Worm (Caenorhabditis elegans) whole organism, young adult: Measurements from ENCODE around the gene ugt-29.
A peak's percentile ranks its signal among the peaks of the same experiment; 100 is the strongest.

ENCODE experiments used
- C06A6.2 ChIP-seq: fragments of 200-800 bp; sonication (Bioruptor generic); conservative IDR thresholded peaks from 2 replicates; pipeline ENCODE4 v1.3.6; 2022; ENCODE audit warnings: missing genetic modification characterization, missing compliant biosample characterization
- F22D6.2 ChIP-seq: sonication (generic microtip); optimal IDR thresholded peaks from 2 replicates; lab custom pipeline; 2016; ENCODE audit warnings: mild to moderate bottlenecking, missing genetic modification characterization, missing compliant biosample characterization
- F33H1.4 ChIP-seq: fragments of 200-800 bp; sonication (Bioruptor generic); IDR thresholded peaks from 2 replicates; pipeline ENCODE4 v1.3.6; 2022; ENCODE audit warnings: missing genetic modification reagents, missing genetic modification characterization, missing compliant biosample characterization
- F49E8.2 ChIP-seq: sonication (generic microtip); optimal IDR thresholded peaks from 3 replicates; lab custom pipeline; 2017; ENCODE audit warnings: missing genetic modification characterization, mild to moderate bottlenecking, missing compliant biosample characterization, antibody characterized with exemption, moderate library complexity; ENCODE audit not compliant: insufficient read depth
- F57A8.1 ChIP-seq: fragments of 200-800 bp; sonication (Bioruptor generic); optimal IDR thresholded peaks from 2 replicates; lab custom pipeline; 2018; ENCODE audit warnings: mild to moderate bottlenecking, missing genetic modification characterization, moderate library complexity, missing compliant biosample characterization
- K11D2.4 ChIP-seq: fragments of 200-800 bp; sonication (Bioruptor generic); IDR thresholded peaks from 2 replicates; pipeline ENCODE4 v1.3.6; 2022; ENCODE audit warnings: missing genetic modification reagents, missing genetic modification characterization, missing compliant biosample characterization
- T07F8.4 ChIP-seq: sonication (generic microtip); optimal IDR thresholded peaks from 2 replicates; lab custom pipeline; 2016; ENCODE audit warnings: mild to moderate bottlenecking, missing genetic modification characterization, moderate library complexity, missing compliant biosample characterization
- Y53F4B.3 ChIP-seq: fragments of 200-800 bp; sonication (Bioruptor generic); IDR thresholded peaks from 2 replicates; pipeline ENCODE4 v1.3.6; 2022; ENCODE audit warnings: missing genetic modification reagents, missing genetic modification characterization, missing compliant biosample characterization
- Y53G8AR.9 ChIP-seq: fragments of 200-800 bp; sonication (Bioruptor generic); conservative IDR thresholded peaks from 2 replicates; pipeline ENCODE4 v1.3.6; 2022; ENCODE audit warnings: missing genetic modification reagents, missing genetic modification characterization, missing compliant biosample characterization
- Y95B8A.8 ChIP-seq: fragments of 200-800 bp; sonication (Bioruptor generic); IDR thresholded peaks from 2 replicates; pipeline ENCODE4 v1.3.6; 2022; ENCODE audit warnings: missing genetic modification reagents, missing genetic modification characterization, missing compliant biosample characterization
- akir-1 ChIP-seq: fragments of 200-800 bp; sonication (Bioruptor generic); optimal IDR thresholded peaks from 2 replicates; lab custom pipeline; 2018; ENCODE audit warnings: mild to moderate bottlenecking, missing genetic modification characterization, moderate library complexity, missing compliant biosample characterization
- atf-7 ChIP-seq: sonication (generic microtip); optimal IDR thresholded peaks from 2 replicates; lab custom pipeline; 2017; ENCODE audit warnings: mild to moderate bottlenecking, missing genetic modification characterization, missing compliant biosample characterization
- attf-3 ChIP-seq: fragments of 200-800 bp; sonication (Bioruptor generic); conservative IDR thresholded peaks from 2 replicates; pipeline ENCODE4 v1.3.6; 2022; ENCODE audit warnings: missing genetic modification reagents, missing genetic modification characterization, missing compliant biosample characterization
- attf-6 ChIP-seq: fragments of 200-800 bp; sonication (Bioruptor generic); IDR thresholded peaks from 2 replicates; pipeline ENCODE4 v1.3.6; 2022; ENCODE audit warnings: missing genetic modification reagents, missing genetic modification characterization, missing compliant biosample characterization
- bed-2 ChIP-seq: fragments of 200-800 bp; sonication (Bioruptor generic); IDR thresholded peaks from 2 replicates; pipeline ENCODE4 v1.3.6; 2022; ENCODE audit warnings: missing genetic modification reagents, missing genetic modification characterization, missing compliant biosample characterization
- cebp-1 ChIP-seq, 2 experiments: fragments of 200-800 bp in 1 of 2; sonication (Bioruptor generic) in 1 of 2; sonication (generic microtip) in 1 of 2; IDR thresholded peaks in 1 of 2; optimal IDR thresholded peaks in 1 of 2; 2 replicates each; pipeline versions ENCODE4 v1.3.6 to Lab custom; 2017 to 2022; ENCODE audit warnings: missing compliant biosample characterization in 2 of 2, missing genetic modification characterization in 2 of 2, mild to moderate bottlenecking in 1 of 2, missing genetic modification reagents in 1 of 2, moderate library complexity in 1 of 2
- cebp-2 ChIP-seq: fragments of 200-800 bp; sonication (Bioruptor generic); IDR thresholded peaks from 2 replicates; pipeline ENCODE4 v1.3.6; 2022; ENCODE audit warnings: missing genetic modification characterization, missing compliant biosample characterization
- chd-7 ChIP-seq: sonication (generic microtip); optimal IDR thresholded peaks from 2 replicates; lab custom pipeline; 2016; ENCODE audit warnings: mild to moderate bottlenecking, missing genetic modification characterization, moderate library complexity, missing compliant biosample characterization
- dox-1 ChIP-seq: fragments of 200-800 bp; sonication (Bioruptor generic); IDR thresholded peaks from 2 replicates; pipeline ENCODE4 v1.3.6; 2022; ENCODE audit warnings: missing genetic modification reagents, missing genetic modification characterization, missing compliant biosample characterization
- efl-1 ChIP-seq: fragments of 150-350 bp; optimal IDR thresholded peaks from 2 replicates; lab custom pipeline; 2014; ENCODE audit warnings: missing biosample characterization, missing genetic modification reagents, missing genetic modification characterization
- egl-44 ChIP-seq: fragments of 200-800 bp; sonication (Bioruptor generic); IDR thresholded peaks from 2 replicates; pipeline ENCODE4 v1.3.6; 2022; ENCODE audit warnings: missing genetic modification reagents, missing genetic modification characterization, missing compliant biosample characterization
- egrh-3 ChIP-seq: fragments of 200-800 bp; sonication (Bioruptor generic); IDR thresholded peaks from 2 replicates; pipeline ENCODE4 v1.3.6; 2022; ENCODE audit warnings: missing genetic modification reagents, missing genetic modification characterization, missing compliant biosample characterization
- ekl-4 ChIP-seq: fragments of 200-800 bp; sonication (Bioruptor generic); IDR thresholded peaks from 2 replicates; pipeline ENCODE4 v1.3.6; 2022; ENCODE audit warnings: missing genetic modification reagents, missing genetic modification characterization, missing compliant biosample characterization
- gei-17 ChIP-seq: fragments of 200-800 bp; sonication (Bioruptor generic); optimal IDR thresholded peaks from 2 replicates; lab custom pipeline; 2018; ENCODE audit warnings: mild to moderate bottlenecking, missing genetic modification characterization, missing compliant biosample characterization
- hlh-26 ChIP-seq: fragments of 200-800 bp; sonication (Bioruptor generic); conservative IDR thresholded peaks from 2 replicates; pipeline ENCODE4 v1.3.6; 2022; ENCODE audit warnings: missing genetic modification reagents, missing genetic modification characterization, missing compliant biosample characterization
- hsf-1 ChIP-seq: fragments of 200-800 bp; sonication (Bioruptor generic); IDR thresholded peaks from 2 replicates; pipeline ENCODE4 v1.3.6; 2022; ENCODE audit warnings: missing genetic modification reagents, missing genetic modification characterization, missing compliant biosample characterization
- lag-1 ChIP-seq: fragments of 200-800 bp; sonication (Bioruptor generic); IDR thresholded peaks from 2 replicates; pipeline ENCODE4 v1.3.6; 2022; ENCODE audit warnings: missing genetic modification reagents, missing genetic modification characterization, missing compliant biosample characterization
- lin-40 ChIP-seq: sonication (generic microtip); optimal IDR thresholded peaks from 2 replicates; lab custom pipeline; 2016; ENCODE audit warnings: missing genetic modification characterization, mild to moderate bottlenecking, missing compliant biosample characterization, missing genotype, missing genetic modification reagents
- lsl-1 ChIP-seq: fragments of 200-800 bp; sonication (Bioruptor generic); optimal IDR thresholded peaks from 2 replicates; lab custom pipeline; 2018; ENCODE audit warnings: mild to moderate bottlenecking, missing genetic modification characterization, moderate library complexity, missing compliant biosample characterization
- mel-28 ChIP-seq: sonication (generic microtip); optimal IDR thresholded peaks from 2 replicates; lab custom pipeline; 2016; ENCODE audit warnings: borderline replicate concordance, mild to moderate bottlenecking, missing genetic modification characterization, missing compliant biosample characterization
- nfyb-1 ChIP-seq: fragments of 200-800 bp; sonication (Bioruptor generic); IDR thresholded peaks from 2 replicates; pipeline ENCODE4 v1.3.6; 2022; ENCODE audit warnings: missing genetic modification reagents, missing genetic modification characterization, missing compliant biosample characterization
- nhr-120 ChIP-seq: fragments of 200-800 bp; sonication (Bioruptor generic); IDR thresholded peaks from 2 replicates; pipeline ENCODE4 v1.3.6; 2022; ENCODE audit warnings: missing genetic modification characterization, missing compliant biosample characterization
- nhr-80 ChIP-seq: sonication (generic microtip); optimal IDR thresholded peaks from 2 replicates; lab custom pipeline; 2016; ENCODE audit warnings: missing genetic modification characterization, missing compliant biosample characterization
- pbrm-1 ChIP-seq: fragments of 200-800 bp; sonication (Bioruptor generic); IDR thresholded peaks from 2 replicates; pipeline ENCODE4 v1.3.6; 2022; ENCODE audit warnings: missing genetic modification reagents, missing genetic modification characterization, missing compliant biosample characterization
- pha-4 ChIP-seq: fragments of 150-350 bp; sonication (generic microtip); optimal IDR thresholded peaks from 2 replicates; lab custom pipeline; 2014; ENCODE audit warnings: missing biosample characterization, missing genetic modification reagents, missing genetic modification characterization
- rec-8 ChIP-seq, 2 experiments: sonication (generic microtip); optimal IDR thresholded peaks; 2 replicates each; lab custom pipeline; 2016; ENCODE audit warnings: mild to moderate bottlenecking in 2 of 2, missing genetic modification characterization in 2 of 2, missing genetic modification reagents in 2 of 2, missing genotype in 2 of 2, missing biosample characterization in 1 of 2, missing compliant biosample characterization in 1 of 2, moderate library complexity in 1 of 2
- repo-1 ChIP-seq: sonication (generic microtip); optimal IDR thresholded peaks from 2 replicates; lab custom pipeline; 2017; ENCODE audit warnings: mild to moderate bottlenecking, missing genetic modification characterization, missing compliant biosample characterization
- snpc-3.4 ChIP-seq: sonication (generic microtip); optimal IDR thresholded peaks from 2 replicates; lab custom pipeline; 2017; ENCODE audit warnings: missing genetic modification characterization, mild to moderate bottlenecking, missing compliant biosample characterization, antibody characterized with exemption, moderate library complexity, missing genotype, missing genetic modification reagents
- sptf-2 ChIP-seq: fragments of 200-800 bp; sonication (Bioruptor generic); optimal IDR thresholded peaks from 2 replicates; lab custom pipeline; 2018; ENCODE audit warnings: mild to moderate bottlenecking, missing genetic modification characterization, missing compliant biosample characterization
- tbp1 ChIP-seq: fragments of 200-800 bp; sonication (Bioruptor generic); optimal IDR thresholded peaks from 2 replicates; lab custom pipeline; 2018; ENCODE audit warnings: mild to moderate bottlenecking, missing genetic modification characterization, missing compliant biosample characterization
- ztf-3 ChIP-seq: fragments of 200-800 bp; sonication (Bioruptor generic); optimal IDR thresholded peaks from 2 replicates; lab custom pipeline; 2018; ENCODE audit warnings: mild to moderate bottlenecking, missing genetic modification characterization, missing compliant biosample characterization

The ugt-29 gene

DNA sequence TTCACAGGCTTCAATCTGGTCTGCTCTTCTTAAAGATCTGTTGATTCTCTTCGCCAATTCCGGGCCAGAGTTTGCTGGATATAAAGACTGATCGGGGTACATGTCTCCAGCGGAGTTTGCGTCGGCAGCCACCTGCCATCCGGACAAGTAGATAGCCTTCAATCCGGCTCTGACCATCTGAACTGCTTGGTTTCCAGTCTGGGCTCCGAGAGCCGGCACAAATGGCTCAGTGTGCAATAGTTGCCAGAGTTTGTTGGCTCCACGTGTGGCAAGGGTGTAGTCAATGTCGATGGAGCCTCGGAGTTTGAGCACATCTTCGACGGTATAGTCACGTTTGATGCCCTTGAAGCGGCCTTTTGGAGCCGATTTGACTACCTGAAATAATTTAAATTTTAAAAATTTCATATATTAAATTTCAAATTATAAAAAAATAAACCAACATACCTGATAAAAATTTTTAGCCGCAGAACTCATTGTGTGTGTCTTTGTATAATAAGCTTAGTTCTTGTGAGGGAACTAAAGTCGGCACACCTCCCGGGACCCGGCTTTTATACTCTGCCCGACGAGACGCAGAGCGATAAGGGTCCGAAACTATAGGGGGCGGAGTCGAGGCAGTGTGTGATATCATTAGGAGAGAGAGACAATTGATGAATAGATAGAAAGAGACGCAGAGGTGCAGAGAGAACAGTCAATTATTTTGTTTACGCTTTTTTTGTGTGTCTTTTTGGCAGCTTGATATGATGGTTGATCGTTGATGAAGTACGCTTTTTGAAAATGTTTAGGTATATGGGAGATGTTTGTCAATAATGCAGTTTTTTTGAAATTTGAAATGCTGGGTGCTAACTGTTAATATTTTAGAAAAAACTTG lies 28.3 kb upstream of the ugt-29 start, which contains the start of the genes icl-1 and srh-2 (continued):
- TF ChIP-seq akir-1 (GFP tag; lab: Kevin White, UChicago): no peak
- TF ChIP-seq F49E8.2: no peak
- TF ChIP-seq F33H1.4 (GFP tag; lab: Robert Waterston, UW): no peak
- 0 out of 2 replicates have a peak, but pooled peaks have one; percentile 67 for TF ChIP-seq hlh-26
- 0 out of 2 replicates have a peak, but pooled peaks have one; percentile 45 for TF ChIP-seq lag-1 (GFP tag; lab: Robert Waterston, UW)
- TF ChIP-seq repo-1 (tag; lab: Kevin White, UChicago): peak; percentile 97
- TF ChIP-seq nfyb-1 (GFP tag; lab: Robert Waterston, UW): peak; percentile 68
- no peak for TF ChIP-seq egl-44 (GFP tag; lab: Robert Waterston, UW)
- 0 out of 2 replicates have a peak, but pooled peaks have one; percentile 26 for TF ChIP-seq pbrm-1
- TF ChIP-seq lin-40: peak; percentile 18
- no peak for TF ChIP-seq lsl-1 (GFP tag; lab: Kevin White, UChicago)
- no peak for TF ChIP-seq Y53F4B.3 (GFP tag; lab: Robert Waterston, UW)
- peak; percentile 35 for TF ChIP-seq gei-17 (GFP tag; lab: Kevin White, UChicago)
- TF ChIP-seq hsf-1 (GFP tag; lab: Robert Waterston, UW): no peak; the same call in 1 of the 2 replicates
- no peak; the same call in 1 of the 2 replicates for TF ChIP-seq cebp-1 (GFP tag; IDR thresholded peaks at IDR 0.05; lab: Robert Waterston, UW)
- peak; percentile 70 for TF ChIP-seq cebp-1 (tag; optimal IDR thresholded peaks at IDR 0.05; lab: Kevin White, UChicago)
- peak; percentile 60 for TF ChIP-seq pha-4 (tag; lab: Kevin White, UChicago)
- no peak for TF ChIP-seq cebp-2 (GFP tag; lab: Robert Waterston, UW)
- TF ChIP-seq atf-7 (tag; lab: Kevin White, UChicago): peak; percentile 47
- peak; percentile 64 for TF ChIP-seq dox-1
- TF ChIP-seq K11D2.4 (GFP tag; lab: Robert Waterston, UW): peak; percentile 73
- TF ChIP-seq nhr-80 (tag; lab: Kevin White, UChicago): peak; percentile 13
- TF ChIP-seq tbp1 (GFP tag; lab: Kevin White, UChicago): peak; percentile 10
- TF ChIP-seq T07F8.4 (tag; lab: Kevin White, UChicago): no peak
- no peak for TF ChIP-seq efl-1 (GFP tag; lab: Kevin White, UChicago)
- TF ChIP-seq Y95B8A.8 (GFP tag; lab: Robert Waterston, UW): peak; percentile 11; the same call in 1 of the 2 replicates
- TF ChIP-seq F22D6.2: peak; percentile 28
- peak; percentile 64 for TF ChIP-seq sptf-2 (GFP tag; lab: Kevin White, UChicago)
- peak; percentile 87 for TF ChIP-seq Y53G8AR.9

DNA sequence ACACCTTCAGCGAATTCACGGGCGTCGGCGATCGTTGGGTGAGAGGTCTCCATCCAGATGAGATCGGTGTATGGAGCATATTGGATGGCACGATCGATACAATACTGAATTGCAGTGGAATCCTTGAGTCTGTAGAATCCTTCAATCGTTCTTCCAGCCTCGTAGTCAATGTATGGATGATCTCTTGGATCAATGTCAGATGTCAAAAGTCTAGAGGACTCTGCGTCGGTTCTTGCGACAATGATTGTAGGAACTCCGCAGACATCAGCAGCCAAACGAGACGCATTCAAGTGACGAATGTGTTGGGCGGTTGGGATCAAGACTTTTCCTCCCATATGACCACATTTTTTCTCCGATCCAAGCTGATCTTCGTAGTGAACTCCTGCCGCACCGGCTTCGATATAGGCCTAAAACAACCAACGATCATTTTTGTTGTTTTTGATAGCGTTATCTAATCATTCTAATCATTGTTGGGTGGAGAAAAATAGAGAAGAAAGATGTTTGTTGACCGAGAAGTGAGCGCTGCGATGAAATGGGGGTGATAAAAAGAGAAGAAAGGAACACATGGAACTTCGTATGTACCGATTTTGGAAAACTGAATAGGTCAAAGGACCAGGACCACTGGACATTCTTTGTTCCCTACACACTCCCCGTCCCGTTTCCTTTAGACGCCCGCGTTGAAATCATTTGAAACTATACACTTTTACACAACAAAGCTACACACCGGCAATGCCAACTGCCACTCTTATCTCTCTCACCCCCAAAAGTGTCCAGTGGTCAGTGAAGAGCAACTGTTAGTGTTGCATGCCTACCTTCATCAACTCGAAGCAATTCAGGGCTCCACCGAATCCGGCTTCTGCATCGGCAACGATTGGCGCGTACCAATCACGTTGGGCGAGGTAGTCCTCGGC lies 27.4 kb upstream of the ugt-29 start:
- TF ChIP-seq hlh-26 (no peak), dox-1 (no peak), attf-3 (no peak; the same call in 1 of the 2 replicates), nhr-120 (GFP tag; lab: Robert Waterston, UW) (0 out of 2 replicates have a peak, but pooled peaks have one; percentile 56), sptf-2 (GFP tag; lab: Kevin White, UChicago) (no peak), rec-8 (tag; optimal IDR thresholded peaks at IDR 0.05; lab: Kevin White, UChicago) (no peak), F57A8.1 (GFP tag; lab: Kevin White, UChicago) (no peak), chd-7 (no peak), lsl-1 (GFP tag; lab: Kevin White, UChicago) (no peak), F33H1.4 (GFP tag; lab: Robert Waterston, UW) (no peak), cebp-2 (GFP tag; lab: Robert Waterston, UW) (no peak), ztf-3 (no peak), nhr-80 (tag; lab: Kevin White, UChicago) (peak; percentile 29), egrh-3 (GFP tag; lab: Robert Waterston, UW) (no peak), efl-1 (GFP tag; lab: Kevin White, UChicago) (no peak), snpc-3.4 (tag; lab: Kevin White, UChicago) (no peak), hsf-1 (GFP tag; lab: Robert Waterston, UW) (no peak), C06A6.2 (no peak), attf-6 (GFP tag; lab: Robert Waterston, UW) (no peak), ekl-4 (GFP tag; lab: Robert Waterston, UW) (no peak), lin-40 (no peak), mel-28 (tag; lab: Kevin White, UChicago) (no peak), bed-2 (no peak)
